Fruit fly (Drosophila melanogaster) whole organism, prepupa: Measurements from ENCODE around the gene CG15296.

Experiments used
- CG6854 ChIP-seq: fragments of 200-800 bp; sonication (Bioruptor generic); optimal IDR thresholded peaks from 2 replicates; lab custom pipeline; 2017; ENCODE audit warnings: missing biosample characterization, mild to moderate bottlenecking, missing genetic modification characterization
- dac ChIP-seq: fragments of 200-800 bp; sonication (Bioruptor generic); optimal IDR thresholded peaks from 2 replicates; lab custom pipeline; 2017; ENCODE audit warnings: missing biosample characterization, mild to moderate bottlenecking, missing genetic modification characterization
- fkh ChIP-seq: fragments of 200-800 bp; sonication (Bioruptor generic); optimal IDR thresholded peaks from 3 replicates; lab custom pipeline; 2017; ENCODE audit warnings: missing biosample characterization, mild to moderate bottlenecking, missing genetic modification characterization, moderate library complexity

dm6 chrX:10577773-10578172 lies 11.4 kb upstream of the CG15296 start:
- TF ChIP-seq dac (GFP tag; lab: Kevin White, UChicago) (no peak), CG6854 (GFP tag; lab: Kevin White, UChicago) (no peak), fkh (GFP tag; lab: Kevin White, UChicago) (no peak)
